Worm (Caenorhabditis elegans) whole organism, young adult: ENCODE data around the gene W09C2.9.

Source experiments
- F22D6.2 ChIP-seq: sonication (generic microtip); optimal IDR thresholded peaks from 2 replicates; lab custom pipeline; 2016; ENCODE audit warnings: mild to moderate bottlenecking, missing genetic modification characterization, missing compliant biosample characterization
- athp-1 ChIP-seq: sonication (generic microtip); optimal IDR thresholded peaks from 2 replicates; lab custom pipeline; 2017; ENCODE audit warnings: mild to moderate bottlenecking, missing genetic modification characterization, missing compliant biosample characterization
- ccch-3 ChIP-seq: fragments of 200-800 bp; sonication (Bioruptor generic); optimal IDR thresholded peaks from 2 replicates; lab custom pipeline; 2018; ENCODE audit warnings: mild to moderate bottlenecking, missing genetic modification characterization, missing compliant biosample characterization
- ceh-79 ChIP-seq: sonication (generic microtip); optimal IDR thresholded peaks from 2 replicates; lab custom pipeline; 2017; ENCODE audit warnings: mild to moderate bottlenecking, missing genetic modification characterization, missing compliant biosample characterization
- efl-1 ChIP-seq: fragments of 150-350 bp; optimal IDR thresholded peaks from 2 replicates; lab custom pipeline; 2014; ENCODE audit warnings: missing biosample characterization, missing genetic modification reagents, missing genetic modification characterization
- hmg-20 ChIP-seq: fragments of 200-800 bp; sonication (Bioruptor generic); IDR thresholded peaks from 2 replicates; pipeline ENCODE4 v1.3.6; 2022; ENCODE audit warnings: missing genetic modification reagents, missing genetic modification characterization, missing compliant biosample characterization
- lag-1 ChIP-seq: fragments of 200-800 bp; sonication (Bioruptor generic); IDR thresholded peaks from 2 replicates; pipeline ENCODE4 v1.3.6; 2022; ENCODE audit warnings: missing genetic modification reagents, missing genetic modification characterization, missing compliant biosample characterization
- lin-35 ChIP-seq, 3 experiments: fragments of 150-350 bp in 2 of 3; sonication (generic microtip) in 1 of 3; optimal IDR thresholded peaks; 2 replicates each; lab custom pipeline; 2014 to 2018; ENCODE audit warnings: missing biosample characterization in 3 of 3, missing genetic modification characterization in 3 of 3, missing genetic modification reagents in 3 of 3
- madf-3 ChIP-seq: fragments of 200-800 bp; sonication (Bioruptor generic); IDR thresholded peaks from 2 replicates; pipeline ENCODE4 v1.3.6; 2022; ENCODE audit warnings: missing genetic modification reagents, missing genetic modification characterization, missing compliant biosample characterization
- pha-4 ChIP-seq: fragments of 150-350 bp; sonication (generic microtip); optimal IDR thresholded peaks from 2 replicates; lab custom pipeline; 2014; ENCODE audit warnings: missing biosample characterization, missing genetic modification reagents, missing genetic modification characterization
- somi-1 ChIP-seq: fragments of 200-800 bp; sonication (Bioruptor generic); optimal IDR thresholded peaks from 2 replicates; lab custom pipeline; 2018; ENCODE audit warnings: mild to moderate bottlenecking, missing genetic modification characterization, missing compliant biosample characterization
- unc-62 ChIP-seq: fragments of 150-350 bp; optimal IDR thresholded peaks from 2 replicates; lab custom pipeline; 2014; ENCODE audit warnings: missing biosample characterization, missing genetic modification reagents, missing genetic modification characterization
- ztf-26 ChIP-seq: sonication (generic microtip); optimal IDR thresholded peaks from 2 replicates; lab custom pipeline; 2017; ENCODE audit warnings: missing genetic modification characterization, missing compliant biosample characterization

DNA sequence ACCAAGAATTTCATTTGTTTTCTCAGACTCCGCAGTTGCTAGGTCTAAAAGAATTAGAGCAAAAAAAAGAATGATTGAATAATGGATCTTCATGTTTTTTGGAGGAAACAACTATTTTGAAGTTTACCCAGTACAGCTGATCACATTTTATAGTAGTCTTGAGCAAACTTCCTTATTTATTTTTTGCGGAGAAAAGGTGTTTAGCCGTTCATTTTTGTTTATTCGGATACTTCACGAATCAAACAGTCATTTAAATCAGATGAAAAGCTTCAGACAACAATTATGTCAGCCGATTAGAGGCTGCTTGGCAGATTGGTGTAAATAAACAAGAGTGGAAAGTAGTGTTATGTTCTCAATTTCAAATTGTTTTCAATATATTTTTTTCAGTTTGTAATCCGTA is 1.1 kb upstream of the W09C2.9 start, which contains the start of gene W09C2.8:
- TF ChIP-seq lag-1 (GFP tag; lab: Robert Waterston, UW) (no peak), lin-35 (GFP tag; optimal IDR thresholded peaks at IDR 0.05; lab: Kevin White, UChicago) (no peak), efl-1 (GFP tag; lab: Kevin White, UChicago) (no peak), madf-3 (GFP tag; lab: Robert Waterston, UW) (no peak), somi-1 (no peak), ceh-79 (tag; lab: Kevin White, UChicago) (no peak), F22D6.2 (no peak), ztf-26 (tag; lab: Kevin White, UChicago) (no peak), athp-1 (tag; lab: Kevin White, UChicago) (no peak), hmg-20 (GFP tag; lab: Robert Waterston, UW) (no peak), pha-4 (tag; lab: Kevin White, UChicago) (no peak), ccch-3 (GFP tag; lab: Kevin White, UChicago) (no peak), unc-62 (GFP tag; lab: Kevin White, UChicago) (no peak)
